Worm (Caenorhabditis elegans) whole organism, L1 larva: ENCODE measurements around the gene mdt-11.
A peak's percentile ranks its signal among the peaks of the same experiment; 100 is the strongest.

Source experiments
- C16A3.4 ChIP-seq: fragments of 150-350 bp; optimal IDR thresholded peaks from 2 replicates; lab custom pipeline; 2014; ENCODE audit warnings: missing biosample characterization, missing genetic modification characterization
- C34B4.2 ChIP-seq: sonication (generic microtip); optimal IDR thresholded peaks from 2 replicates; lab custom pipeline; 2017; ENCODE audit warnings: mild to moderate bottlenecking, missing genetic modification characterization, missing compliant biosample characterization
- Y116A8C.19 ChIP-seq: sonication (generic microtip); optimal IDR thresholded peaks from 2 replicates; lab custom pipeline; 2016; ENCODE audit warnings: missing compliant biosample characterization, missing genetic modification characterization, borderline replicate concordance
- aha-1 ChIP-seq: fragments of 150-350 bp; optimal IDR thresholded peaks from 2 replicates; lab custom pipeline; 2014; ENCODE audit warnings: missing biosample characterization, missing genetic modification characterization
- aly-2 ChIP-seq: fragments of 150-350 bp; optimal IDR thresholded peaks from 2 replicates; lab custom pipeline; 2014; ENCODE audit warnings: missing biosample characterization, missing genetic modification characterization
- ama-1 ChIP-seq: fragments of 150-350 bp; optimal IDR thresholded peaks from 2 replicates; lab custom pipeline; 2014
- ceh-8 ChIP-seq: fragments of 200-800 bp; sonication (Bioruptor generic); optimal IDR thresholded peaks from 2 replicates; lab custom pipeline; 2018; ENCODE audit warnings: mild to moderate bottlenecking, missing genetic modification characterization, moderate library complexity, missing compliant biosample characterization
- ceh-90 ChIP-seq: sonication (generic microtip); optimal IDR thresholded peaks from 2 replicates; lab custom pipeline; 2016; ENCODE audit warnings: missing genetic modification characterization, missing compliant biosample characterization
- dpl-1 ChIP-seq, 3 experiments: fragments of 150-350 bp in 2 of 3; sonication (generic microtip) in 1 of 3; optimal IDR thresholded peaks; 2 replicates each; lab custom pipeline; 2014 to 2017; ENCODE audit warnings: missing biosample characterization in 3 of 3, missing genetic modification characterization in 3 of 3, missing genetic modification reagents in 3 of 3
- efl-1 ChIP-seq, 4 experiments: fragments of 150-350 bp; optimal IDR thresholded peaks in 3 of 4; peaks in 1 of 4; 1 replicate in 1 of 4; 2 replicates in 3 of 4; lab custom pipeline; 2014; ENCODE audit warnings: missing biosample characterization in 2 of 4, missing genetic modification characterization in 2 of 4, missing genetic modification reagents in 2 of 4
- fkh-4 ChIP-seq: sonication (generic microtip); optimal IDR thresholded peaks from 2 replicates; lab custom pipeline; 2016; ENCODE audit warnings: missing compliant biosample characterization, missing genetic modification characterization, borderline replicate concordance
- fos-1 ChIP-seq: fragments of 150-350 bp; optimal IDR thresholded peaks from 2 replicates; lab custom pipeline; 2014; ENCODE audit warnings: missing biosample characterization, missing genetic modification characterization
- isw-1 ChIP-seq: fragments of 200-800 bp; sonication (Bioruptor generic); IDR thresholded peaks from 2 replicates; pipeline ENCODE4 v1.3.6; 2022; ENCODE audit warnings: missing genetic modification characterization, missing compliant biosample characterization
- lin-14 ChIP-seq: fragments of 200-800 bp; sonication (Bioruptor generic); optimal IDR thresholded peaks from 2 replicates; lab custom pipeline; 2018; ENCODE audit warnings: mild to moderate bottlenecking, missing genetic modification characterization, moderate library complexity, missing compliant biosample characterization
- lin-35 ChIP-seq, 2 experiments: fragments of 150-350 bp; optimal IDR thresholded peaks; 2 replicates each; lab custom pipeline; 2014; ENCODE audit warnings: missing biosample characterization in 2 of 2, missing genetic modification characterization in 2 of 2, missing genetic modification reagents in 2 of 2
- lin-39 ChIP-seq: fragments of 150-350 bp; optimal IDR thresholded peaks from 2 replicates; lab custom pipeline; 2014; ENCODE audit warnings: missing biosample characterization, missing genetic modification reagents, missing genetic modification characterization
- lsy-2 ChIP-seq, 2 experiments: fragments of 150-350 bp; optimal IDR thresholded peaks; 2 replicates each; lab custom pipeline; 2014; ENCODE audit warnings: missing biosample characterization in 2 of 2, missing genetic modification characterization in 2 of 2
- mdl-1 ChIP-seq, 2 experiments: fragments of 150-350 bp; optimal IDR thresholded peaks; 2 replicates each; lab custom pipeline; 2014 to 2017; ENCODE audit warnings: missing biosample characterization in 2 of 2, missing genetic modification characterization in 2 of 2, inconsistent platforms in 1 of 2
- mef-2 ChIP-seq: fragments of 150-350 bp; optimal IDR thresholded peaks from 2 replicates; lab custom pipeline; 2014; ENCODE audit warnings: missing biosample characterization, missing genetic modification characterization
- nhr-71 ChIP-seq: sonication (generic microtip); optimal IDR thresholded peaks from 2 replicates; lab custom pipeline; 2016; ENCODE audit warnings: mild to moderate bottlenecking, missing genetic modification characterization, moderate library complexity, missing compliant biosample characterization
- nhr-76 ChIP-seq: sonication (generic microtip); optimal IDR thresholded peaks from 2 replicates; lab custom pipeline; 2017; ENCODE audit warnings: missing biosample characterization, missing genetic modification characterization
- nhr-85 ChIP-seq: sonication (generic microtip); peaks from one replicate; lab custom pipeline; 2016; ENCODE audit warnings: missing genetic modification characterization, inconsistent platforms, missing compliant biosample characterization
- nhr-90 ChIP-seq: sonication (generic microtip); optimal IDR thresholded peaks from 2 replicates; lab custom pipeline; 2016; ENCODE audit warnings: mild to moderate bottlenecking, missing genetic modification characterization, missing compliant biosample characterization; ENCODE audit not compliant: poor library complexity
- pag-3 ChIP-seq: sonication (generic microtip); optimal IDR thresholded peaks from 2 replicates; lab custom pipeline; 2017; ENCODE audit warnings: missing genetic modification characterization, mild to moderate bottlenecking, missing compliant biosample characterization, antibody characterized with exemption, borderline replicate concordance; ENCODE audit not compliant: insufficient read depth
- pax-3 ChIP-seq: fragments of 200-800 bp; sonication (Bioruptor generic); optimal IDR thresholded peaks from 2 replicates; lab custom pipeline; 2018; ENCODE audit warnings: mild to moderate bottlenecking, missing genetic modification characterization, moderate library complexity, missing compliant biosample characterization
- pqm-1 ChIP-seq: sonication (generic microtip); optimal IDR thresholded peaks from 3 replicates; lab custom pipeline; 2017; ENCODE audit warnings: missing biosample characterization, missing genetic modification characterization
- rnt-1 ChIP-seq: sonication (generic microtip); optimal IDR thresholded peaks from 2 replicates; lab custom pipeline; 2016; ENCODE audit warnings: mild to moderate bottlenecking, missing genetic modification characterization, moderate library complexity, missing compliant biosample characterization
- sox-4 ChIP-seq: sonication (generic microtip); optimal IDR thresholded peaks from 2 replicates; lab custom pipeline; 2016; ENCODE audit warnings: missing genetic modification characterization, missing compliant biosample characterization
- sptf-1 ChIP-seq: fragments of 150-350 bp; optimal IDR thresholded peaks from 2 replicates; lab custom pipeline; 2014; ENCODE audit warnings: missing biosample characterization, missing genetic modification characterization
- swsn-7 ChIP-seq: sonication (generic microtip); optimal IDR thresholded peaks from 2 replicates; lab custom pipeline; 2016; ENCODE audit warnings: missing genetic modification characterization, missing compliant biosample characterization
- tbx-2 ChIP-seq: sonication (generic microtip); optimal IDR thresholded peaks from 2 replicates; lab custom pipeline; 2016; ENCODE audit warnings: missing genetic modification characterization, missing compliant biosample characterization
- vab-15 ChIP-seq: sonication (generic microtip); optimal IDR thresholded peaks from 2 replicates; lab custom pipeline; 2017; ENCODE audit warnings: missing genotype, mild to moderate bottlenecking, missing genetic modification characterization, missing compliant biosample characterization
- xbp-1 ChIP-seq: sonication (generic microtip); optimal IDR thresholded peaks from 2 replicates; lab custom pipeline; 2016; ENCODE audit warnings: missing genetic modification characterization, missing compliant biosample characterization

Gene mdt-11

ce11 chrIII:4998956-4999425 is 22.0 kb upstream of the mdt-11 start, which contains the start of gene smcr-8:
Gene smcr-8 (plus strand): TSS chrIII:4999375.
- no peak for TF ChIP-seq isw-1
- peak in 1 of 2 experiments; percentile 2 for TF ChIP-seq lin-35 (GFP tag; optimal IDR thresholded peaks at IDR 0.05; lab: Kevin White, UChicago)
- no peak for TF ChIP-seq fkh-4
- TF ChIP-seq efl-1 (optimal IDR thresholded peaks at IDR 0.05; lab: Kevin White, UChicago) = no peak
- peak; percentile 39 to 58 for TF ChIP-seq efl-1 (GFP tag; optimal IDR thresholded peaks at IDR 0.05 in 1 of 2; lab: Kevin White, UChicago)
- TF ChIP-seq ceh-90 = peak; percentile 23
- TF ChIP-seq dpl-1 (GFP tag; optimal IDR thresholded peaks at IDR 0.05; lab: Kevin White, UChicago) = peak in 1 of 3 experiments; percentile 14
- TF ChIP-seq rnt-1 (tag; lab: Kevin White, UChicago) = peak; percentile 27
- peak in 1 of 2 experiments; percentile 28 for TF ChIP-seq lsy-2 (tag; optimal IDR thresholded peaks at IDR 0.05; lab: Kevin White, UChicago)

DNA sequence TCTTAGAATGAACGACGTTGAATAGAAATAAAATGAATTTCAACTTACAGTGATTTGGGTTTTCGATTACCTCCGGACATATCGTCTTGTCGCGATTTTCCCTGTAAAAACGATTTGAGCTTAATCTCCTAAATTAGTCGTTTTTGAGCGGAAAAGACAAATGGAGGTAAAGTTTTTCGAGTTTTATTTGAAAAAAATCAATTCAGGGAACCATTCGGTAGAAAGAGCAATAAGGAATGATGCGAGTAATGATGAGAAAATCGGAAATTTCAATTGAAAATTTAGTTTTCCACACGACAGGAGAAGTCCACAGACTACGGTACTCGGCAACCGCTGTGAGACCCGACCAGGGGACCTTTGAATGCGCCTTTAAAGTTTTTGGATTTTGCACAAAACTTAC is 18.8 kb upstream of the mdt-11 start, which contains the start of gene R144.10:
TSS of gene R144.10 (minus strand) at position 101 of the 400 bp plus-strand sequence.
- TF ChIP-seq sox-4 (tag; lab: Kevin White, UChicago) (no peak), lsy-2 (tag; optimal IDR thresholded peaks at IDR 0.05; lab: Kevin White, UChicago) (no peak), nhr-90 (tag; lab: Kevin White, UChicago) (no peak), mdl-1 (tag; optimal IDR thresholded peaks at IDR 0.05; lab: Kevin White, UChicago) (no peak), xbp-1 (tag; lab: Kevin White, UChicago) (no peak), ceh-90 (no peak), mef-2 (no peak), C34B4.2 (tag; lab: Kevin White, UChicago) (no peak), ama-1 (no peak), ceh-8 (no peak), vab-15 (no peak), rnt-1 (tag; lab: Kevin White, UChicago) (no peak), swsn-7 (tag; lab: Kevin White, UChicago) (no peak), lin-39 (tag; lab: Kevin White, UChicago) (no peak), pqm-1 (tag; lab: Kevin White, UChicago) (no peak), sptf-1 (tag; lab: Kevin White, UChicago) (no peak), pax-3 (no peak)

- TF ChIP-seq efl-1 (optimal IDR thresholded peaks at IDR 0.05; lab: Kevin White, UChicago) (no peak), efl-1 (GFP tag; optimal IDR thresholded peaks at IDR 0.05 in 1 of 2; lab: Kevin White, UChicago) (peak in 1 of 2 experiments; percentile 9), lin-14 (GFP tag; lab: Kevin White, UChicago) (no peak), ceh-90 (no peak)
These were observed 16.4 kb upstream of the mdt-11 start, which contains the start of gene R144.6 for ce11 chrIII:5004621-5005020. Gene R144.6 (minus strand): TSS chrIII:5004721.

DNA sequence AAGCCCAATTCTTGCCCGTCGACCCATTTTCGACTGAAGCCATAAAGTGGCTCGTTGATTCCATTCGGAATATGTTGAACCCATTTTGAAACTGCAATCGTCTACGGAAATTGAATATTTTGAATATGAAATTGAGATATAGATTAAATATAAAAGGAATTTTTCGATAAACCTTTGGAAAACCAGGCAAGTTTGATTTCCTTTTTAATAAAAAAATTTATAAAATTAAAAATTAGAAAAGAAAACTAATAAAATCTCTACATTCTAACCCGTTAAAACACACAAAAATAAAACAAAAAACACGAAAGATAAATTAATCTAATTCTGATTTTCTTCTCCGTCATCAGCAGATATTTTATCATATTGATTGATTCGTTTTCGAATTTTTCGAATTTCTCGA is 14.1 kb upstream of the mdt-11 start, which contains the start of gene R144.12:
TSS of gene R144.12 (minus strand) at position 101 of the 400 bp plus-strand sequence.
- TF ChIP-seq swsn-7 (tag; lab: Kevin White, UChicago) = no peak
- TF ChIP-seq C16A3.4 (tag; lab: Kevin White, UChicago) = no peak
- TF ChIP-seq fos-1 = no peak
- TF ChIP-seq tbx-2 (tag; lab: Kevin White, UChicago) = no peak
- no peak for TF ChIP-seq Y116A8C.19
- TF ChIP-seq C34B4.2 (tag; lab: Kevin White, UChicago) = no peak
- TF ChIP-seq nhr-90 (tag; lab: Kevin White, UChicago) = no peak
- TF ChIP-seq aha-1 (tag; lab: Kevin White, UChicago) = no peak
- TF ChIP-seq nhr-71 (tag; lab: Kevin White, UChicago) = no peak
- TF ChIP-seq, all 84 proteins: peak for 0

DNA sequence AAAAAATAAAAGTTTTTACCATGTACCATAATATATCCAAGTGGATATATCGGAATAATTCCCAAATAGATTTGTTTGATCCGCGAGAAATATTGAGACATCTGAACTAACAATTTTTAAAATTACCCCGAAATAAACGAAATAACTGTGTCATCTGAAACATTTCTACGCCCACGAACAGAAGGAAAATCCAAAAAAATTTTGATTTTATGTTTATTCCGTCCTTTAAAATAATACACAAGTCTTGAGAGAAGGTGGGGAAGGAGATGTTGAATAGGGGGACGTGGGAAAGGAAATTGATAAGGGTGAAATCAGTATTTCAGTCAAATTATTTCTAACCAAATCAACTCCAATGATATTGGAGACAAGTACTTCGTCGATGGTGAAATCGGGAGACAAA is 12.3 kb upstream of the mdt-11 start, which contains the start of gene R144.11:
TSS of gene R144.11 (minus strand) at position 101 of the 400 bp plus-strand sequence.
- TF ChIP-seq pag-3 (tag; lab: Kevin White, UChicago) (no peak), nhr-76 (tag; lab: Kevin White, UChicago) (no peak), nhr-85 (peak; percentile 31), efl-1 (optimal IDR thresholded peaks at IDR 0.05; lab: Kevin White, UChicago) (no peak), efl-1 (GFP tag; optimal IDR thresholded peaks at IDR 0.05 in 1 of 2; lab: Kevin White, UChicago) (peak in 1 of 2 experiments; percentile 30), aly-2 (tag; lab: Kevin White, UChicago) (peak; percentile 79), lin-14 (GFP tag; lab: Kevin White, UChicago) (no peak)
